Worm (Caenorhabditis elegans): ENCODE data around the gene C18G1.1.

C18G1.1 gene

ce11 chrV:4800794-4801193, 23.0 kb downstream of the C18G1.1 start, which contains the start of gene R02F11.1:
Gene R02F11.1 (plus strand): TSS chrV:4801094.
- TF ChIP-seq hsf-1 (GFP tag; IDR thresholded peaks at IDR 0.05) (0 out of 2 replicates have a peak, but pooled peaks have one; percentile 22), pbrm-1 (GFP tag; IDR thresholded peaks at IDR 0.05) (no peak)

DNA sequence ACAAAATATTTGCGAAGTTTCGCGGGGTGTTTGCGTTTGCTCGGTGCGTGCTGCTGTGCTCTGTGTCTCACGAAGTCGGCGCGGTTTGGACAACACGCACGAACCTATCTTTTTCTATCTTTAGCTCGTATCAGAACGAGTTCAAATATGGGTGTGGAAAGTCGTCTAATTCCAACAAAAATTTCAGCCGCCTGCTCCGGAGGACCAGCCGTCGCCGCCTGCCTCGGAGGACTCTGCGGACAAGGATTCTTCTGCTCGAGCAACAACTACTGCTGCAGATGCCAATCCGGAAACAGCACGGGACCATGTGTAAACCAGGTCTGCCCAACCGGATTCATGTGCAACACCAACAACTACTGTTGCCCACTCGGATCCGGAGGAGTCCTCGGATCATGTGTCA, 24.2 kb downstream of the C18G1.1 start:
- TF ChIP-seq ztf-25 (GFP tag; IDR thresholded peaks at IDR 0.05) (0 out of 2 replicates have a peak, but pooled peaks have one; percentile 10), madf-3 (GFP tag; IDR thresholded peaks at IDR 0.05) (no peak), cebp-1 (GFP tag; IDR thresholded peaks at IDR 0.05) (no peak), cebp-1 (tag; optimal IDR thresholded peaks at IDR 0.05) (no peak), zfh-2 (GFP tag; conservative IDR thresholded peaks at IDR 0.05) (peak; percentile 71), F57A8.1 (GFP tag; optimal IDR thresholded peaks at IDR 0.05) (no peak), Y95B8A.8 (GFP tag; IDR thresholded peaks at IDR 0.05) (no peak)

DNA sequence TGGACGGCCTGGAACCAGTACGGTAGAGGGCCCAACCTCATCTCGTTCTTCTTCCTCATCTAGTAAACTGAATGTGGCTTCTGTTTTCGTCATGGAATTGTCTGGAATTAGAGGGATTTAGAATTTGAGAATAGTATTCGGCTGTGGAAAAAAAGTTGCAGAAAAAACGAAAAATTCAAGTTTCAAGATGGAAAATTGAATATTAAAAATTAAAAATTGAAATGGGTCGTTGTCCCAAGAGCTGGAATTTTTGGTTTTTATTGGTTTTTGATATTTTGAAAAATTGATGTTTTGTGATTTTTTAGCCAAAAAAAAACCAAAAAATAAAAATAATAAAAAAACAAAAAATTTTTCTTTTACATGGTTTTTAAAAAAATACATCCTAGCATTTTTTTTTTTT, 28.1 kb downstream of the C18G1.1 start, which contains the start of gene R02F11.3:
Gene R02F11.3 (minus strand): TSS at position 101 of the 400 bp plus-strand sequence.
- no peak for TF ChIP-seq F49E8.2 (tag; optimal IDR thresholded peaks at IDR 0.05; ENCODE audit: insufficient read depth)
- no peak for TF ChIP-seq cebp-1 (GFP tag; IDR thresholded peaks at IDR 0.05)
- TF ChIP-seq cebp-1 (tag; optimal IDR thresholded peaks at IDR 0.05) = no peak
- no peak for TF ChIP-seq C06A6.2 (GFP tag; conservative IDR thresholded peaks at IDR 0.05)
- no peak for TF ChIP-seq F33H1.4 (GFP tag; IDR thresholded peaks at IDR 0.05)
- TF ChIP-seq Y79H2A.3 (GFP tag; conservative IDR thresholded peaks at IDR 0.05) = no peak
- TF ChIP-seq him-1 (tag; optimal IDR thresholded peaks at IDR 0.05) = no peak
- no peak for TF ChIP-seq ets-4 (GFP tag; optimal IDR thresholded peaks at IDR 0.05)

ce11 chrV:4806859-4807258, 29.1 kb downstream of the C18G1.1 start:
- TF ChIP-seq lag-1 (GFP tag; IDR thresholded peaks at IDR 0.05) = no peak
- no peak for TF ChIP-seq aptf-2 (GFP tag; conservative IDR thresholded peaks at IDR 0.05)
- TF ChIP-seq hmg-1.2 (GFP tag; IDR thresholded peaks at IDR 0.05) = peak; percentile 28; the same call in 1 of the 2 replicates

DNA sequence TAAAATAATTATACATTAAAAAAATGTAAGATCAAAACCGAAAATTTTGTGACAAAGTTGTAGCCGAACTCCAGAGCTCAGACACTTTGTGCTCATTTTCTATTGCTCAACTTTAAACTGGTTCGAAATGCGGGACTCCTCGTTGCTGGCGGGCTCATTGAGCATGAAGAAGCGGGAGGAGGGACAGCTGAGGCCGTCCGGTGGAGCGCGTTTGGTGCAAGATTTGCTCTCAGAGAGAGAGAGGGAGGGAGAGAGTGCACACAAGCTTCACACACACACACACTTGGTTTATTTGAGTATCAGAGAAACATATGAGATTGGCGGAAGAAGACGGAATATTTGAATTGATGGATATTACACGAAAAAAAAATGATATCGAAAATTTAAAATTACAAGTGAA, 32.9 kb downstream of the C18G1.1 start:
- TF ChIP-seq lsy-27 (tag; optimal IDR thresholded peaks at IDR 0.05; ENCODE audit: borderline replicate concordance, insufficient read depth) = no peak
- no peak for TF ChIP-seq somi-1 (GFP tag; optimal IDR thresholded peaks at IDR 0.05)
- no peak for TF ChIP-seq ztf-3 (GFP tag; optimal IDR thresholded peaks at IDR 0.05)
- TF ChIP-seq egl-44 (GFP tag; IDR thresholded peaks at IDR 0.05) = no peak
- TF ChIP-seq F22D6.2 (tag; optimal IDR thresholded peaks at IDR 0.05) = no peak
- no peak for TF ChIP-seq attf-6 (GFP tag; IDR thresholded peaks at IDR 0.05)
- no peak for TF ChIP-seq mel-28 (tag; optimal IDR thresholded peaks at IDR 0.05; ENCODE audit: borderline replicate concordance)
- TF ChIP-seq dox-1 (GFP tag; IDR thresholded peaks at IDR 0.05) = no peak
- no peak for TF ChIP-seq ets-4 (GFP tag; optimal IDR thresholded peaks at IDR 0.05)
- no peak for TF ChIP-seq efl-1 (GFP tag; optimal IDR thresholded peaks at IDR 0.05)
- TF ChIP-seq F39B2.1 (GFP tag; IDR thresholded peaks at IDR 0.05) = no peak
- no peak for TF ChIP-seq ztf-6 (GFP tag; IDR thresholded peaks at IDR 0.05)
- no peak for TF ChIP-seq ztf-18 (tag; optimal IDR thresholded peaks at IDR 0.05)
- no peak for TF ChIP-seq egl-18 (GFP tag; IDR thresholded peaks at IDR 0.05)
- TF ChIP-seq dpl-1 (GFP tag; optimal IDR thresholded peaks at IDR 0.05) = peak; percentile 5
- no peak for TF ChIP-seq ekl-4 (GFP tag; IDR thresholded peaks at IDR 0.05)
- no peak for TF ChIP-seq K11D2.4 (GFP tag; IDR thresholded peaks at IDR 0.05)
- TF ChIP-seq unc-62 (GFP tag; optimal IDR thresholded peaks at IDR 0.05) = no peak
- TF ChIP-seq ceh-91 (GFP tag; IDR thresholded peaks at IDR 0.05) = no peak
- no peak for TF ChIP-seq let-526 (GFP tag; IDR thresholded peaks at IDR 0.05)
- no peak for TF ChIP-seq cebp-2 (GFP tag; IDR thresholded peaks at IDR 0.05)
- TF ChIP-seq D2030.7 (GFP tag; IDR thresholded peaks at IDR 0.05) = no peak
- 0 out of 2 replicates have a peak, but pooled peaks have one; percentile 21 for TF ChIP-seq madf-8 (GFP tag; conservative IDR thresholded peaks at IDR 0.05)
- peak; percentile 89 for TF ChIP-seq zfh-2 (GFP tag; conservative IDR thresholded peaks at IDR 0.05)
- no peak for TF ChIP-seq aptf-2 (GFP tag; conservative IDR thresholded peaks at IDR 0.05)
- TF ChIP-seq cebp-1 (GFP tag; IDR thresholded peaks at IDR 0.05) = no peak
- peak; percentile 3 for TF ChIP-seq cebp-1 (tag; optimal IDR thresholded peaks at IDR 0.05)
- no peak for TF ChIP-seq lin-26 (GFP tag; IDR thresholded peaks at IDR 0.05)
- TF ChIP-seq nfya-2 (GFP tag; IDR thresholded peaks at IDR 0.05) = no peak
